Fruit fly (Drosophila melanogaster): ENCODE results near the gene Dscam4.

The Dscam4 gene

dm6 chr3L:8214980-8215379 lies 23.5 kb upstream of the Dscam4 start, which contains the start of gene CG8012:
Gene CG8012 (plus strand): TSS chr3L:8215280.
- TF ChIP-seq CG3919 (GFP tag; optimal IDR thresholded peaks at IDR 0.05) (no peak), acj6 (GFP tag; optimal IDR thresholded peaks at IDR 0.05) (no peak), Gug (GFP tag; IDR thresholded peaks at IDR 0.05) (no peak), CG4318 (GFP tag; optimal IDR thresholded peaks at IDR 0.05) (no peak), CG6163 (GFP tag; IDR thresholded peaks at IDR 0.05) (no peak), svp (GFP tag) (no peak), Smox (GFP tag; optimal IDR thresholded peaks at IDR 0.05) (no peak), cyc (GFP tag; optimal IDR thresholded peaks at IDR 0.05) (no peak), CG8632 (GFP tag; optimal IDR thresholded peaks at IDR 0.05) (no peak), Sox102F (GFP tag; optimal IDR thresholded peaks at IDR 0.05) (no peak), CG11902 (GFP tag; optimal IDR thresholded peaks at IDR 0.05) (no peak), CG7368 (GFP tag; optimal IDR thresholded peaks at IDR 0.05) (no peak), CG6792 (GFP tag; optimal IDR thresholded peaks at IDR 0.05) (no peak), ss (GFP tag; optimal IDR thresholded peaks at IDR 0.05) (no peak), Eip75B (GFP tag; optimal IDR thresholded peaks at IDR 0.05) (no peak), CG11762 (GFP tag; optimal IDR thresholded peaks at IDR 0.05; ENCODE audit: insufficient read depth) (no peak), CG8119 (GFP tag; IDR thresholded peaks at IDR 0.05) (no peak), Ets21C (GFP tag; optimal IDR thresholded peaks at IDR 0.05) (no peak), Hr39 (GFP tag; optimal IDR thresholded peaks at IDR 0.05) (no peak)

dm6 chr3L:8218883-8219282 lies 19.6 kb upstream of the Dscam4 start, which contains the start of gene CG13674:
Gene CG13674 (minus strand): TSS chr3L:8218983.
- TF ChIP-seq dsx (GFP tag; optimal IDR thresholded peaks at IDR 0.05; ENCODE audit: poor library complexity, severe bottlenecking) (no peak), spab (GFP tag; optimal IDR thresholded peaks at IDR 0.05) (no peak), CG15336 (GFP tag; IDR thresholded peaks at IDR 0.05) (no peak), lz (GFP tag; optimal IDR thresholded peaks at IDR 0.05) (no peak), esn (GFP tag; optimal IDR thresholded peaks at IDR 0.05) (no peak), CG31627 (GFP tag; optimal IDR thresholded peaks at IDR 0.05) (no peak), CG34406 (GFP tag; optimal IDR thresholded peaks at IDR 0.05) (no peak), fd59A (GFP tag; optimal IDR thresholded peaks at IDR 0.05) (no peak), CG7368 (GFP tag; optimal IDR thresholded peaks at IDR 0.05) (no peak)

- TF ChIP-seq CG8319 (GFP tag; optimal IDR thresholded peaks at IDR 0.05) (no peak), CG6854 (GFP tag; optimal IDR thresholded peaks at IDR 0.05) (no peak), ss (GFP tag; optimal IDR thresholded peaks at IDR 0.05) (no peak), svp (GFP tag) (no peak), CG10631 (GFP tag; optimal IDR thresholded peaks at IDR 0.05) (no peak), dsx (GFP tag; optimal IDR thresholded peaks at IDR 0.05; ENCODE audit: poor library complexity, severe bottlenecking) (no peak), CG8119 (GFP tag; IDR thresholded peaks at IDR 0.05) (no peak), achi (GFP tag; optimal IDR thresholded peaks at IDR 0.05) (no peak), Eip78C (GFP tag) (no peak), Lpt (GFP tag; optimal IDR thresholded peaks at IDR 0.05) (no peak), CG3919 (GFP tag; optimal IDR thresholded peaks at IDR 0.05) (no peak), Sox102F (GFP tag; optimal IDR thresholded peaks at IDR 0.05) (no peak), Blimp-1 (GFP tag; optimal IDR thresholded peaks at IDR 0.05) (no peak), dac (GFP tag; optimal IDR thresholded peaks at IDR 0.05) (no peak), Eip75B (GFP tag; optimal IDR thresholded peaks at IDR 0.05) (no peak), Gug (GFP tag; IDR thresholded peaks at IDR 0.05) (no peak)
Observed at dm6 chr3L:8219687-8220086, 18.8 kb upstream of the Dscam4 start.

dm6 chr3L:8221835-8222234 lies 16.6 kb upstream of the Dscam4 start, which contains the start of gene CG13678:
Gene CG13678 (plus strand): TSS chr3L:8222141.
- no peak for TF ChIP-seq CG34406 (GFP tag; optimal IDR thresholded peaks at IDR 0.05)
- TF ChIP-seq Hr4 (GFP tag; optimal IDR thresholded peaks at IDR 0.05): no peak
- no peak for TF ChIP-seq CG8319 (GFP tag; optimal IDR thresholded peaks at IDR 0.05)
- no peak for TF ChIP-seq fkh (GFP tag; optimal IDR thresholded peaks at IDR 0.05)
- no peak for TF ChIP-seq CG6792 (GFP tag; optimal IDR thresholded peaks at IDR 0.05)
- TF ChIP-seq lz (GFP tag; optimal IDR thresholded peaks at IDR 0.05): no peak
- no peak for TF ChIP-seq Eip93F (GFP tag; optimal IDR thresholded peaks at IDR 0.05)
- no peak for TF ChIP-seq vri (GFP tag; optimal IDR thresholded peaks at IDR 0.05)
- TF ChIP-seq CG7368 (GFP tag; optimal IDR thresholded peaks at IDR 0.05): no peak
- TF ChIP-seq Ets21C (GFP tag; optimal IDR thresholded peaks at IDR 0.05): no peak
- no peak for TF ChIP-seq pdm3 (GFP tag; optimal IDR thresholded peaks at IDR 0.05)

All from whole organism, prepupa.